Fruit fly (Drosophila melanogaster): ENCODE measurements around the gene Sfp24Bd.
A peak's percentile ranks its signal among the peaks of the same experiment; 100 is the strongest.

Gene Sfp24Bd

dm6 chr2L:3632047-3632880 lies 36.7 kb downstream of the Sfp24Bd start (continued):
- TF ChIP-seq btn (GFP tag; optimal IDR thresholded peaks at IDR 0.05) (peak; percentile 93), NC2α (GFP tag; optimal IDR thresholded peaks at IDR 0.05) (peak; percentile 87), Blimp-1 (GFP tag; optimal IDR thresholded peaks at IDR 0.05) (peak; percentile 98), Hey (tag; optimal IDR thresholded peaks at IDR 0.05) (peak; percentile 65), Hmx (GFP tag; optimal IDR thresholded peaks at IDR 0.05) (peak; percentile 93), Fer2 (tag; optimal IDR thresholded peaks at IDR 0.05) (peak; percentile 95), zen (tag; optimal IDR thresholded peaks at IDR 0.05) (peak; percentile 100), Hmr (GFP tag; optimal IDR thresholded peaks at IDR 0.05) (peak; percentile 93), gfzf (GFP tag; optimal IDR thresholded peaks at IDR 0.05) (peak; percentile 15), CG33213 (GFP tag; optimal IDR thresholded peaks at IDR 0.05) (peak; percentile 91), Myb (GFP tag; optimal IDR thresholded peaks at IDR 0.05) (peak; percentile 84), CG10654 (GFP tag; optimal IDR thresholded peaks at IDR 0.05) (peak; percentile 97), NFAT (GFP tag; IDR thresholded peaks at IDR 0.05) (peak; percentile 97), CG14860 (GFP tag; IDR thresholded peaks at IDR 0.05; ENCODE audit: partially characterized antibody) (no peak), Bgb (GFP tag; IDR thresholded peaks at IDR 0.05; ENCODE audit: partially characterized antibody) (peak; percentile 58; the same call in 1 of the 2 replicates), kni (GFP tag; optimal IDR thresholded peaks at IDR 0.05) (peak; percentile 97), Lim3 (GFP tag; IDR thresholded peaks at IDR 0.05) (peak; percentile 52; the same call in 1 of the 2 replicates), BtbVII (GFP tag; optimal IDR thresholded peaks at IDR 0.05) (peak; percentile 99), CG10959 (GFP tag; IDR thresholded peaks at IDR 0.05) (peak; percentile 94), sisA (GFP tag; IDR thresholded peaks at IDR 0.05) (peak; percentile 95), CG17359 (tag; optimal IDR thresholded peaks at IDR 0.05) (peak; percentile 99), dimm (GFP tag; IDR thresholded peaks at IDR 0.05) (peak; percentile 96), CG3281 (GFP tag; optimal IDR thresholded peaks at IDR 0.05) (peak; percentile 98), z (GFP tag; IDR thresholded peaks at IDR 0.05) (peak; percentile 86), CG17802 (tag; optimal IDR thresholded peaks at IDR 0.05) (peak; percentile 91), ab (GFP tag; optimal IDR thresholded peaks at IDR 0.05) (peak; percentile 93), CG42726 (GFP tag; IDR thresholded peaks at IDR 0.05; ENCODE audit: partially characterized antibody) (peak; percentile 68), ac (GFP tag; optimal IDR thresholded peaks at IDR 0.05) (peak; percentile 88), Atf6 (GFP tag; IDR thresholded peaks at IDR 0.05) (peak; percentile 98), H2.0 (GFP tag; IDR thresholded peaks at IDR 0.05) (peak; percentile 92), CG15696 (tag; optimal IDR thresholded peaks at IDR 0.05) (peak; percentile 99), C15 (GFP tag; IDR thresholded peaks at IDR 0.05) (peak; percentile 91), Chrac-16 (GFP tag; optimal IDR thresholded peaks at IDR 0.05) (peak; percentile 94), cato (GFP tag; optimal IDR thresholded peaks at IDR 0.05; ENCODE audit: borderline replicate concordance) (peak; percentile 90), CG12219 (GFP tag; optimal IDR thresholded peaks at IDR 0.05) (peak; percentile 94), Dll (GFP tag; IDR thresholded peaks at IDR 0.05; ENCODE audit: partially characterized antibody) (0 out of 4 replicates have a peak, but pooled peaks have one; percentile 26), CG30020 (tag; optimal IDR thresholded peaks at IDR 0.05) (peak; percentile 72), Tbp (GFP tag; optimal IDR thresholded peaks at IDR 0.05) (no peak), Ets97D (GFP tag; optimal IDR thresholded peaks at IDR 0.05) (peak; percentile 69), Doc2 (GFP tag; IDR thresholded peaks at IDR 0.05) (peak; percentile 91), crc (GFP tag; optimal IDR thresholded peaks at IDR 0.05) (peak; percentile 96), CG8944 (GFP tag; optimal IDR thresholded peaks at IDR 0.05) (peak; percentile 91), CG14667 (GFP tag; IDR thresholded peaks at IDR 0.05) (peak; percentile 97), D19B (GFP tag; optimal IDR thresholded peaks at IDR 0.05) (peak; percentile 94), ewg (GFP tag; optimal IDR thresholded peaks at IDR 0.05) (peak; percentile 86), nerfin-2 (GFP tag; IDR thresholded peaks at IDR 0.05; ENCODE audit: partially characterized antibody) (no peak), fd102C (GFP tag; optimal IDR thresholded peaks at IDR 0.05) (peak; percentile 91), CG32532 (GFP tag; IDR thresholded peaks at IDR 0.05) (peak; percentile 99)
